Worm (Caenorhabditis elegans) whole organism, L2 larva: ENCODE data around the gene Y82E9BR.6.

ENCODE experiments used
- R02D3.7 ChIP-seq: fragments of 150-350 bp; optimal IDR thresholded peaks from 2 replicates; lab custom pipeline; 2014; ENCODE audit warnings: missing biosample characterization, missing genetic modification characterization
- ZK546.5 ChIP-seq: sonication (generic microtip); optimal IDR thresholded peaks from 2 replicates; lab custom pipeline; 2017; ENCODE audit warnings: missing biosample characterization, missing genetic modification characterization
- alr-1 ChIP-seq: fragments of 150-350 bp; optimal IDR thresholded peaks from 2 replicates; lab custom pipeline; 2014; ENCODE audit warnings: missing biosample characterization, missing genetic modification characterization
- nhr-237 ChIP-seq: fragments of 150-350 bp; optimal IDR thresholded peaks from 2 replicates; lab custom pipeline; 2014; ENCODE audit warnings: missing biosample characterization, missing genetic modification characterization
- nhr-25 ChIP-seq: fragments of 150-350 bp; sonication (generic microtip); optimal IDR thresholded peaks from 3 replicates; lab custom pipeline; 2014; ENCODE audit warnings: missing biosample characterization, missing genetic modification characterization
- nhr-77 ChIP-seq: fragments of 150-350 bp; optimal IDR thresholded peaks from 2 replicates; lab custom pipeline; 2014; ENCODE audit warnings: missing biosample characterization, missing genetic modification characterization
- sma-3 ChIP-seq: sonication (generic microtip); optimal IDR thresholded peaks from 2 replicates; lab custom pipeline; 2016; ENCODE audit warnings: missing genetic modification reagents, missing genetic modification characterization, missing compliant biosample characterization
- unc-62 ChIP-seq: fragments of 150-350 bp; optimal IDR thresholded peaks from 2 replicates; lab custom pipeline; 2014; ENCODE audit warnings: missing biosample characterization, missing genetic modification reagents, missing genetic modification characterization
- ztf-4 ChIP-seq: fragments of 150-350 bp; optimal IDR thresholded peaks from 2 replicates; lab custom pipeline; 2014; ENCODE audit warnings: missing biosample characterization, missing genetic modification characterization

DNA sequence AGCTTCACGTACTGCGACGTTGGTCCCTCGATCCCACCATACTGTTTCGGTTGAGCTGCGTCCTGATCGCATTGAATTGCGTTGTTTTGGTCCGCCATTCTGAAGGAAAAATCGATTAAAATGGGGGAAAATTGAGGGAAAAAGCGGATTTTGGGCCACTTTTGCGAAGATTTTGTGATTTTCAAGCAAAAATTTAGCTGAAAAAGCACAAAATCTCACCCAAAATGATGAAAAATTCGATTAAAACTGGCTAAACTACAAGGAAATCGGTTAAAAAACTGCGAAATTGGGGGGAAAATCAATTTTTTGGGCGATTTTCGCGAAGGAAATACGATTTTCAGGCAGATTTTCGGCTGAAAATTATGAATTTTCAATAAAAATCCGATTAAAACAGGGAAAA lies 36.1 kb downstream of the Y82E9BR.6 start, which contains the start of gene elc-1:
- TF ChIP-seq ZK546.5 (tag; lab: Kevin White, UChicago) (no peak), unc-62 (GFP tag; lab: Kevin White, UChicago) (no peak), nhr-77 (tag; lab: Kevin White, UChicago) (no peak), nhr-237 (tag; lab: Kevin White, UChicago) (no peak), sma-3 (GFP tag; lab: Kevin White, UChicago) (no peak), alr-1 (no peak), R02D3.7 (tag; lab: Kevin White, UChicago) (no peak), nhr-25 (tag; lab: Kevin White, UChicago) (no peak), ztf-4 (tag; lab: Kevin White, UChicago) (no peak)
